Worm (Caenorhabditis elegans) whole organism, early embryonic: ENCODE data around the gene C13G5.2.

Experiments
- B0310.2 ChIP-seq: sonication (generic microtip); optimal IDR thresholded peaks from 2 replicates; lab custom pipeline; 2016; ENCODE audit warnings: mild to moderate bottlenecking, missing genetic modification characterization, missing compliant biosample characterization
- F13C5.2 ChIP-seq: sonication (generic microtip); optimal IDR thresholded peaks from 2 replicates; lab custom pipeline; 2017; ENCODE audit warnings: mild to moderate bottlenecking, missing genetic modification characterization, inconsistent platforms, missing compliant biosample characterization
- aly-1 ChIP-seq: sonication (generic microtip); optimal IDR thresholded peaks from 2 replicates; lab custom pipeline; 2016; ENCODE audit warnings: missing genetic modification characterization, missing compliant biosample characterization
- ama-1 ChIP-seq: fragments of 150-350 bp; optimal IDR thresholded peaks from 2 replicates; lab custom pipeline; 2014
- ceh-13 ChIP-seq: fragments of 200-800 bp; sonication (Bioruptor generic); optimal IDR thresholded peaks from 2 replicates; lab custom pipeline; 2018; ENCODE audit warnings: mild to moderate bottlenecking, missing genetic modification characterization, missing compliant biosample characterization
- ceh-36 ChIP-seq: sonication (generic microtip); optimal IDR thresholded peaks from 2 replicates; lab custom pipeline; 2016; ENCODE audit warnings: missing genetic modification characterization, inconsistent platforms, missing compliant biosample characterization
- ets-7 ChIP-seq: sonication (generic microtip); optimal IDR thresholded peaks from 2 replicates; lab custom pipeline; 2016; ENCODE audit warnings: missing genotype, missing genetic modification characterization, missing compliant biosample characterization
- flt-1 ChIP-seq: fragments of 200-800 bp; sonication (Bioruptor generic); IDR thresholded peaks from 2 replicates; pipeline ENCODE4 v1.3.6; 2022; ENCODE audit warnings: missing genetic modification characterization, missing compliant biosample characterization
- hmbx-1 ChIP-seq: sonication (generic microtip); optimal IDR thresholded peaks from 2 replicates; lab custom pipeline; 2016; ENCODE audit warnings: mild to moderate bottlenecking, missing genetic modification characterization, missing compliant biosample characterization
- hmg-4 ChIP-seq: fragments of 200-800 bp; sonication (Bioruptor generic); optimal IDR thresholded peaks from 2 replicates; lab custom pipeline; 2018; ENCODE audit warnings: mild to moderate bottlenecking, missing genetic modification characterization, missing compliant biosample characterization
- hnd-1 ChIP-seq: sonication (generic microtip); optimal IDR thresholded peaks from 2 replicates; lab custom pipeline; 2016; ENCODE audit warnings: missing genetic modification characterization, missing compliant biosample characterization
- pes-1 ChIP-seq: fragments of 200-800 bp; sonication (Bioruptor generic); IDR thresholded peaks from 2 replicates; pipeline ENCODE4 v1.3.6; 2022; ENCODE audit warnings: missing genetic modification reagents, missing genetic modification characterization, missing compliant biosample characterization
- scrt-1 ChIP-seq: fragments of 200-800 bp; sonication (Bioruptor generic); IDR thresholded peaks from 2 replicates; pipeline ENCODE4 v1.3.6; 2022; ENCODE audit warnings: missing genetic modification characterization, missing compliant biosample characterization
- sea-1 ChIP-seq: fragments of 200-800 bp; sonication (Bioruptor generic); conservative IDR thresholded peaks from 2 replicates; pipeline ENCODE4 v1.3.6; 2022; ENCODE audit warnings: missing genetic modification characterization, missing compliant biosample characterization
- tbx-11 ChIP-seq: fragments of 200-800 bp; sonication (Bioruptor generic); IDR thresholded peaks from 2 replicates; pipeline ENCODE4 v1.3.6; 2022; ENCODE audit warnings: missing genetic modification characterization, missing compliant biosample characterization
- tbx-37 ChIP-seq: fragments of 200-800 bp; sonication (Bioruptor generic); conservative IDR thresholded peaks from 2 replicates; pipeline ENCODE4 v1.3.6; 2022; ENCODE audit warnings: missing genetic modification reagents, missing genetic modification characterization, missing compliant biosample characterization
- tra-4 ChIP-seq: sonication (generic microtip); optimal IDR thresholded peaks from 2 replicates; lab custom pipeline; 2017; ENCODE audit warnings: missing genetic modification characterization, missing compliant biosample characterization

C13G5.2 gene

DNA sequence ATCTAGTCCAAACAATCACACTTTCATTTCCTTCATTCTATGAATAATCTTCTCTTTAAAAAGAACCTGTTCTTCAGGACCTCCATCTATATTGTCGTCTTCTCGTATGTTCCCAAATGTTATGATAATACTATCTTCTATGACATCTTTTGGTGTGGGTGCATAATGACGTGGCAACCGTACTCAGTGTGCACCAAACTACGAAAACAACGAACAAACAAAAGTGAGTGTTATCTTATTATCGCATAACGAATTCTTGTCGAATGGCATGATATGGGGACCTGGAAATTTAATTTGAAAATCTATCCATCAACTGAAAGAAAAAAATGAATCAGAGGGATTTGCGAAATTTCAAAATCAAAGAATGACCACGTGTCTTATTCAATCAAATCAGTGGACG lies 37.8 kb upstream of the C13G5.2 start:
- TF ChIP-seq sea-1 (GFP tag; lab: Robert Waterston, UW) (no peak), flt-1 (no peak), ceh-13 (GFP tag; lab: Kevin White, UChicago) (no peak), B0310.2 (tag; lab: Kevin White, UChicago) (no peak), aly-1 (tag; lab: Kevin White, UChicago) (no peak), F13C5.2 (tag; lab: Kevin White, UChicago) (no peak), ceh-36 (tag; lab: Kevin White, UChicago) (no peak), tra-4 (tag; lab: Kevin White, UChicago) (no peak), hmbx-1 (tag; lab: Kevin White, UChicago) (no peak), tbx-11 (GFP tag; lab: Robert Waterston, UW) (no peak), tbx-37 (GFP tag; lab: Robert Waterston, UW) (no peak), ets-7 (tag; lab: Kevin White, UChicago) (no peak), scrt-1 (GFP tag; lab: Robert Waterston, UW) (no peak), hmg-4 (GFP tag; lab: Kevin White, UChicago) (no peak), hnd-1 (tag; lab: Kevin White, UChicago) (no peak), ama-1 (lab: Kevin White, UChicago) (no peak), pes-1 (GFP tag; lab: Robert Waterston, UW) (no peak)

DNA sequence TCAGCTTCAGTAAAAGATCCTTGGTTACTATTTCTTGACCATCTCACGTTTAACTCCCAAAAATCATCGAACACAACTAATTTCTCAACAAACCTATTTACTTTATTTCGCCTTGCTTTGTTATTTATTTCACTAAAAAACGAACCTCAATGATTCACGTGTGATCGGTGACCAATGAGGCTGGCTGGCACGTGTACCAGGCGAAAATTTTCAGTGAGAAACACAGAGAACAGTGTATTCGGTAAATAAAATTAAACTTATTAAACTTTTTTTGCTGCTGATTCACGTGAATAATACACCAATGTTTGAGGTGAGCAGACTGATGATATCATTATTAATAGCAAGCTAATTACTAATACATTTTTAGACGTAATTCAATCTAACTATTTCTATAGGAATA lies 37.1 kb upstream of the C13G5.2 start:
- TF ChIP-seq hnd-1 (tag; lab: Kevin White, UChicago) (no peak), pes-1 (GFP tag; lab: Robert Waterston, UW) (no peak), ets-7 (tag; lab: Kevin White, UChicago) (no peak), sea-1 (GFP tag; lab: Robert Waterston, UW) (no peak), ama-1 (lab: Kevin White, UChicago) (no peak), flt-1 (no peak), tra-4 (tag; lab: Kevin White, UChicago) (no peak), ceh-13 (GFP tag; lab: Kevin White, UChicago) (no peak), tbx-11 (GFP tag; lab: Robert Waterston, UW) (no peak), hmbx-1 (tag; lab: Kevin White, UChicago) (no peak), ceh-36 (tag; lab: Kevin White, UChicago) (no peak), tbx-37 (GFP tag; lab: Robert Waterston, UW) (no peak), F13C5.2 (tag; lab: Kevin White, UChicago) (no peak)

DNA sequence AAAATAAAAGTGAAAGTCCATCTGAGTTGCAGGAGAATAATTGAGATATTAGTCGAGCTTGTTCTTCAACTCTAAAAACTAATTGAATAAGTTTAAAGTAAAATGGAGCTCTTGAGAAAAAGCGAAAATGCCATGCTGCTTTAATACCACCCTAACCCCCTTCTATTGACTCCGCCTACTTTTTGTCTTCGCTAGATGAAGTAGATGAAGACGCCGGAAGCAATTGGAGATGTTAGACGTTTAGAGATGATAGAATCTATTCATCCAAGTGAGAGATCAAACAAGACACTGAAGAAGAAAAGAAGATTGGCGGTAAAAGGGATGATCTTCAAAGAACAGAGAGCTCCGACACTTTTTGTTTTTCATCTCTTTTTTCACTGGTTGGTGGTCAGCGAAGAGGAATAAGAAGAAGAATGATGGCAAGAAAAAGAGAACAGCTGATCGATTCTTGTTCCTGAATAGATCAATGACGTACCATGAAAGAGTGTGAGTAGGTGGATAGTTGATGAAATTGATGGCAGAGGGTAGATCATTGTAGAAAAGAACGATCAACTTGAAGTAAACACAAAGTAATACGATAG lies 36.2 kb upstream of the C13G5.2 start:
- TF ChIP-seq aly-1 (tag; lab: Kevin White, UChicago) (no peak), hmg-4 (GFP tag; lab: Kevin White, UChicago) (no peak), flt-1 (no peak), pes-1 (GFP tag; lab: Robert Waterston, UW) (no peak), tbx-11 (GFP tag; lab: Robert Waterston, UW) (no peak), scrt-1 (GFP tag; lab: Robert Waterston, UW) (no peak), sea-1 (GFP tag; lab: Robert Waterston, UW) (no peak), ceh-36 (tag; lab: Kevin White, UChicago) (no peak), tra-4 (tag; lab: Kevin White, UChicago) (no peak)

DNA sequence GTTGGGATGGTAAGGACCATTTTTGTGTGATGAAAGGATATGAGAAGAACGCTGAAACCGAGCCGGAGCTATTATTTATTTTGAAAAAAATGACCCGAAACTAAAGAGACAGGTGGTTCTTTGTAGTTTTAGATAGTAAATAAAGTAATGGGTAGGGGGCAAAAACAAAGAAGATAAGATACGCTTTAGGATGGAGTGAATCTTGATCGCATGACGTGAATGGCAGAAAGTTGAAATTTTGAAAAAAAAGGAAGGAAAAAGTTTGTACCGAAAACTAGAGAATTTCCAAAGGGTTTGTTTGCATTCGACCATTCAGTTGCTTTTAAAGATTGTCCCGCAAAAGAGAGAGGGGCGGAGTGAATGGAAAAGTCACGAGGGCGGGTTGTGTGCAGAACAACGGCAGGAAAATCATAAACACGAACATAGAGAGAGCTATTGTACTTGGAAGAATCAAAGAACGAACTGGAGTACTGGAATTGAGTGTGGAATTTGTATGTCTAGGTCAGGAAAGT lies 35.7 kb upstream of the C13G5.2 start, which contains the start of gene F22B7.9:
TSS of gene F22B7.9 (minus strand) at position 51 of the 512 bp plus-strand sequence.
- TF ChIP-seq F13C5.2 (tag; lab: Kevin White, UChicago) (no peak), pes-1 (GFP tag; lab: Robert Waterston, UW) (no peak), hnd-1 (tag; lab: Kevin White, UChicago) (no peak), B0310.2 (tag; lab: Kevin White, UChicago) (no peak), tbx-37 (GFP tag; lab: Robert Waterston, UW) (no peak), tbx-11 (GFP tag; lab: Robert Waterston, UW) (no peak), scrt-1 (GFP tag; lab: Robert Waterston, UW) (no peak), aly-1 (tag; lab: Kevin White, UChicago) (no peak), ama-1 (lab: Kevin White, UChicago) (no peak), ceh-13 (GFP tag; lab: Kevin White, UChicago) (no peak), ceh-36 (tag; lab: Kevin White, UChicago) (no peak), hmg-4 (GFP tag; lab: Kevin White, UChicago) (no peak)

DNA sequence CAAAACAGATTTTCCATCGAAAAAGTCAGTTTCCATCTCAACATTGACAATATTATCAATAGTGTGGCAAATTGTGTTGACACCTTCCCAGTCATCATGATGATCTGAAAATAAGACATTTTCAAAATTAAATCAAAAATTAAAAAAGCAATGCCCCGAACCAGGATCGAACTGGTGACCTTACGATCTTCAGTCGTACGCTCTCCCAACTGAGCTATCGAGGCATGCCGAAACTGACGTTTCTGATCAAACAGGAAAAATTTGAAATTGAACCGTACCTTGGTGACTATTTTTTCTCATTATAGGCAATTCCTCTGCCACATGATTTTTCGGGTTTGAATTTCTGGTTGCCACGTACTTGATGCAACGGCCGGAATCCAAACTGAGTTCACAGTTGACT lies 35.2 kb upstream of the C13G5.2 start:
- TF ChIP-seq hnd-1 (tag; lab: Kevin White, UChicago) (no peak), F13C5.2 (tag; lab: Kevin White, UChicago) (no peak), flt-1 (no peak), scrt-1 (GFP tag; lab: Robert Waterston, UW) (no peak), aly-1 (tag; lab: Kevin White, UChicago) (no peak)

DNA sequence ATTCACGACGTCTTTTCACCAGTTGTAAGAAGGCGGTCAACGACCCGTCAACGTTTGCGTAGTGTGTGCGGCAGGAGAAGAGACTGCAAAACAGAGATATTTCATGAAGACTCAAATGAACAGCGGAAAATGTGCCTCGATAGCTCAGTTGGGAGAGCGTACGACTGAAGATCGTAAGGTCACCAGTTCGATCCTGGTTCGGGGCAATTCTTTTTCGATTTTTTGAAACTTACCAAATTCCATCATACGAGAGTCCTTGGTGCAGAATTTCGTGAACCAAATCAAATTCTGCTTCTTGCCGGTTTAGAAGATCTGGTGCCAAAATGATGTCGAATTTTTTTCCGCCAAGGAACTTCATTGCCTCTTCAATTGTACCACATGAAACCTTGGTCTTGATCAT lies 34.7 kb upstream of the C13G5.2 start:
- TF ChIP-seq hmg-4 (GFP tag; lab: Kevin White, UChicago): peak; percentile 68
- peak; percentile 35 for TF ChIP-seq hnd-1 (tag; lab: Kevin White, UChicago)
- no peak for TF ChIP-seq tbx-37 (GFP tag; lab: Robert Waterston, UW)
- peak; percentile 24 for TF ChIP-seq hmbx-1 (tag; lab: Kevin White, UChicago)
- no peak for TF ChIP-seq tra-4 (tag; lab: Kevin White, UChicago)
- TF ChIP-seq ets-7 (tag; lab: Kevin White, UChicago): no peak
- no peak for TF ChIP-seq aly-1 (tag; lab: Kevin White, UChicago)
- TF ChIP-seq B0310.2 (tag; lab: Kevin White, UChicago): peak; percentile 21
- TF ChIP-seq tbx-11 (GFP tag; lab: Robert Waterston, UW): peak; percentile 70; the same call in 1 of the 2 replicates
- peak; percentile 43 for TF ChIP-seq F13C5.2 (tag; lab: Kevin White, UChicago)
- 0 out of 2 replicates have a peak, but pooled peaks have one; percentile 56 for TF ChIP-seq sea-1 (GFP tag; lab: Robert Waterston, UW)
- peak; percentile 63; the same call in 1 of the 2 replicates for TF ChIP-seq scrt-1 (GFP tag; lab: Robert Waterston, UW)
- no peak for TF ChIP-seq ama-1 (lab: Kevin White, UChicago)
- TF ChIP-seq ceh-13 (GFP tag; lab: Kevin White, UChicago): peak; percentile 47
- TF ChIP-seq ceh-36 (tag; lab: Kevin White, UChicago): peak; percentile 19
- TF ChIP-seq flt-1: peak; percentile 72
- TF ChIP-seq pes-1 (GFP tag; lab: Robert Waterston, UW): peak; percentile 80
